Worm (Caenorhabditis elegans) whole organism, midembryonic: Measurements from ENCODE around the gene K07H8.12.

Experiments used
- med-1 ChIP-seq: sonication (generic microtip); optimal IDR thresholded peaks from 2 replicates; lab custom pipeline; 2017; ENCODE audit warnings: missing genetic modification characterization, mild to moderate bottlenecking, missing compliant biosample characterization, antibody characterized with exemption, missing genetic modification reagents; ENCODE audit not compliant: insufficient read depth
- ref-1 ChIP-seq: fragments of 200-800 bp; sonication (Bioruptor generic); conservative IDR thresholded peaks from 2 replicates; pipeline ENCODE4 v1.3.6; 2022; ENCODE audit warnings: missing genetic modification reagents, missing genetic modification characterization, missing compliant biosample characterization
- tab-1 ChIP-seq: fragments of 200-800 bp; sonication (Bioruptor generic); IDR thresholded peaks from 2 replicates; pipeline ENCODE4 v1.3.6; 2022; ENCODE audit warnings: missing genetic modification characterization, missing compliant biosample characterization
- ztf-23 ChIP-seq: fragments of 200-800 bp; sonication (Bioruptor generic); IDR thresholded peaks from 2 replicates; pipeline ENCODE4 v1.3.6; 2022; ENCODE audit warnings: missing genetic modification reagents, missing genetic modification characterization, missing compliant biosample characterization

ce11 chrIV:8289505-8289579, 12.8 kb upstream of the K07H8.12 start, which contains the start of gene nucl-1:
- TF ChIP-seq ztf-23 (GFP tag; lab: Robert Waterston, UW) (no peak), tab-1 (no peak), ref-1 (no peak), med-1 (no peak)
